Fruit fly (Drosophila melanogaster): ENCODE data around the gene CG43294.

dm6 chr3L:11966104-11966503, 8.0 kb downstream of the CG43294 start, which contains the start of gene prc:
- TF ChIP-seq Sox15 (GFP tag; optimal IDR thresholded peaks at IDR 0.05), result no peak
- TF ChIP-seq CG34406 (GFP tag; optimal IDR thresholded peaks at IDR 0.05), result no peak
- no peak for TF ChIP-seq CG1621 (tag; optimal IDR thresholded peaks at IDR 0.05)
- TF ChIP-seq Gug (GFP tag; IDR thresholded peaks at IDR 0.05), result no peak
- no peak for TF ChIP-seq CG16779 (tag; optimal IDR thresholded peaks at IDR 0.05)
- TF ChIP-seq achi (GFP tag; optimal IDR thresholded peaks at IDR 0.05), result no peak
- no peak for TF ChIP-seq dsx (GFP tag; optimal IDR thresholded peaks at IDR 0.05; ENCODE audit: poor library complexity, severe bottlenecking)
- no peak for TF ChIP-seq fkh (GFP tag; optimal IDR thresholded peaks at IDR 0.05)
- no peak for TF ChIP-seq salr (GFP tag; optimal IDR thresholded peaks at IDR 0.05)
- no peak for TF ChIP-seq Eip78C (GFP tag)
- no peak for TF ChIP-seq CG10631 (GFP tag; optimal IDR thresholded peaks at IDR 0.05)
